Worm (Caenorhabditis elegans) whole organism, L4 larva: Measurements from ENCODE around the gene cex-1.

Experiments used
- aly-2 ChIP-seq: sonication (generic microtip); optimal IDR thresholded peaks from 2 replicates; lab custom pipeline; 2018; ENCODE audit warnings: missing biosample characterization, missing genetic modification characterization
- nhr-28 ChIP-seq: fragments of 150-350 bp; optimal IDR thresholded peaks from 2 replicates; lab custom pipeline; 2014; ENCODE audit warnings: missing biosample characterization, missing genetic modification characterization
- snpc-4 ChIP-seq: fragments of 150-350 bp; optimal IDR thresholded peaks from 2 replicates; lab custom pipeline; 2014; ENCODE audit warnings: missing biosample characterization, missing genetic modification characterization

DNA sequence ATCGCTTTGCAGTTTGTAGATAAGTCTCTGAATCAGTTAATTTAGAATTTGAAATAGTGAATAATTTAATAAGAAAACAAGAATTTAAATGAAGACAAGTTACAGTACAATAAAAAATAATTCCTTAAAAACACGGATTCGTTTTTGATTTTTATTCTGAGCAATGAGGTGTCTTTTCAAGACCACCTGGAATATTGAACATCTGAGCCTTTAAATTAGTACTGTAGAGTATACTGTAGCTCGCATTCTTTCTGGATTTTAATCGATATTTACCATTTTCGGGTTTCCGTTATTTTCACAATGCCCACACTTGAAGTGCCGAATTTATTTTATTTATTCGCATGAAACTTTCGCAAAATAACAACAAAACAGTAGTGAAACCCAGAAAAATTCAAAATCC is 23.6 kb upstream of the cex-1 start, which contains the start of gene F07F6.7:
- TF ChIP-seq nhr-28 (tag; lab: Kevin White, UChicago), result no peak
- no peak for TF ChIP-seq snpc-4
- no peak for TF ChIP-seq aly-2 (tag; lab: Kevin White, UChicago)
